Fruit fly (Drosophila melanogaster): Measurements from ENCODE around the gene CG7227.

CG7227 gene

DNA sequence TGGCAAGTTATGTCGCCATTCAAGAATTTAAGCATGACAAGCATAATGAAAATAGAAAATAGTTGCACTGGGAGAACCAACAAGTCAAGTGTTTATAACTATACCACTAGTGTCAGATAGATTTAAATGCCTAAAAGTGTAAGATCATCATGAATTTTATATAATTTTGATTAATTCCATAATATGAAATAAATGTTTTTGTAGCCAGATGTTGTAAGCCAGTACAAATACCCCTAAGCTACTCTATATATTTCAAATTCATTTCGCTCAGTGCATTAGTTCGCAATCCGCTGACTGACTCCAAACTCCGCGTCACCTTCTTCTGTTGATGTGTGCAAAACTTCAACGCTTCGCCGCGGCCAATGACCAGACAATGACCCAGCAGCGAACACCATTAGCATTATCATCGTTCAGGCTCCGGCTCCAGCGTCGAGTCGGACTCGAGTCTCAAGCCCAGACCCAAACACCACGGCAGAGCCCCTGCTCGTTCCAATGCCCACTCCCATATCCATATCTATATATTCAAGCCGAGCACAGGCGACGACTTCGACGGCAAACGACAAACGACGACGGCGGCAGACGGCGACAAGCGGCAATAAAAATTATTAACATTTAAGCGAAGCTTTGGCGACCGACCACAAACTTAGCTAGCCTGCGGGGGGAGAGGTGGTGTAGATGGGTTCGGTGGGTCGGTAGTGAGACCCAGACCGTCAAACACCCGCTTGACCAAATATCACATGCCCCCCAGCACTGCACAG, 41.5 kb downstream of the CG7227 start:
- TF ChIP-seq CG12768 (GFP tag; optimal IDR thresholded peaks at IDR 0.05) (peak; percentile 1), CG7101 (tag; optimal IDR thresholded peaks at IDR 0.05) (no peak)

dm6 chr2L:7954588-7954987, 43.4 kb downstream of the CG7227 start:
- no peak for TF ChIP-seq toe (GFP tag; optimal IDR thresholded peaks at IDR 0.05)
- no peak for TF ChIP-seq Mnt (GFP tag; optimal IDR thresholded peaks at IDR 0.05)
- no peak for TF ChIP-seq cic (GFP tag; optimal IDR thresholded peaks at IDR 0.05)
- no peak for TF ChIP-seq tj (GFP tag; optimal IDR thresholded peaks at IDR 0.05)
- no peak for TF ChIP-seq CG7101 (tag; optimal IDR thresholded peaks at IDR 0.05)
- TF ChIP-seq CG14711 (tag; optimal IDR thresholded peaks at IDR 0.05) = no peak

DNA sequence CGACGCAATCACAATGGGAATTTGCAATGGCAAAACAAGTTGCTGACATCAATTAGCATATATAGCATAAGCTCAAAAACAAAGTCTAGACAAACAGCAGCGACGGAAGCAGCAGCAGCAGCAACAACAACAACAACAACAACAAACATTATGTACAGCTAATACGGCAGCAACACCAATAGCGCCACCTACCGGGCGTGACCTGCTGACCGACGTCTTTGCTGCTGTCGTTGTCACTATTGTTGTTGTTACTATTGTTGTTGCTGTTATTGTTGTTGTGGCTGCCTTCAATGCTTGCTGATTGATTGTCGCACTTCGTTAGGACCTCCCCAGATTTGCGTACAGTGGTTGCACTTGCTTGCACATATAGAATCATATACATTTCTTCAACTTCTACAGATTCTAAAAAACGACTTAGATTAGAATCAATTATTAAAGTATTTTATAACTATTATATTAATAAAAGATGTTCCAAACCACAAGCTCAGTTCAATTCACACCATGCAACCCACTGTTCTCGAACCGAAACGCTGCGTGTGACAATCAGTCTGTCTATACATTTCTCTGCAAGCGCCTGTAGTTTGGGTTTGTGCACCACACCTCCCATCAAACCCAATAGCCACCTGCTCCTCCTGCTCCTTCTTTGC, 44.5 kb downstream of the CG7227 start:
- no peak for TF ChIP-seq CG1620 (GFP tag; optimal IDR thresholded peaks at IDR 0.05)

dm6 chr2L:7952351-7952750, 45.6 kb downstream of the CG7227 start:
- TF ChIP-seq CG5204 (GFP tag; optimal IDR thresholded peaks at IDR 0.05) (no peak), CG7045 (GFP tag; optimal IDR thresholded peaks at IDR 0.05) (no peak), pad (GFP tag; optimal IDR thresholded peaks at IDR 0.05) (no peak), CG33017 (tag; optimal IDR thresholded peaks at IDR 0.05) (no peak), tj (GFP tag; optimal IDR thresholded peaks at IDR 0.05) (no peak), kay (GFP tag; ENCODE audit: borderline replicate concordance) (peak; percentile 58), CG14711 (tag; optimal IDR thresholded peaks at IDR 0.05) (no peak)

- peak; percentile 50 for TF ChIP-seq CG33017 (tag; optimal IDR thresholded peaks at IDR 0.05)
- TF ChIP-seq pad (GFP tag; optimal IDR thresholded peaks at IDR 0.05) = peak; percentile 44
- no peak for TF ChIP-seq bab1 (GFP tag; optimal IDR thresholded peaks at IDR 0.05)
- TF ChIP-seq CG1620 (GFP tag; optimal IDR thresholded peaks at IDR 0.05) = no peak
- peak; percentile 98 for TF ChIP-seq tj (GFP tag; optimal IDR thresholded peaks at IDR 0.05)
- no peak for TF ChIP-seq Crg-1 (GFP tag; optimal IDR thresholded peaks at IDR 0.05)
- no peak for TF ChIP-seq CG11617 (GFP tag; optimal IDR thresholded peaks at IDR 0.05)
- no peak for TF ChIP-seq cnc (optimal IDR thresholded peaks at IDR 0.05)
- no peak for TF ChIP-seq Mnt (GFP tag; optimal IDR thresholded peaks at IDR 0.05)
- peak; percentile 3 for TF ChIP-seq Clk (GFP tag; optimal IDR thresholded peaks at IDR 0.05)
- TF ChIP-seq toe (GFP tag; optimal IDR thresholded peaks at IDR 0.05) = peak; percentile 5
- TF ChIP-seq CG5204 (GFP tag; optimal IDR thresholded peaks at IDR 0.05) = peak; percentile 4
- TF ChIP-seq cic (GFP tag; optimal IDR thresholded peaks at IDR 0.05) = no peak
- no peak for TF ChIP-seq CG14711 (tag; optimal IDR thresholded peaks at IDR 0.05)
- TF ChIP-seq ovo (GFP tag; optimal IDR thresholded peaks at IDR 0.05) = no peak
- TF ChIP-seq CG7045 (GFP tag; optimal IDR thresholded peaks at IDR 0.05) = no peak
- peak; percentile 36 for TF ChIP-seq Hr96 (GFP tag; optimal IDR thresholded peaks at IDR 0.05)
- peak; percentile 84 for TF ChIP-seq CG12768 (GFP tag; optimal IDR thresholded peaks at IDR 0.05)
- TF ChIP-seq kay (GFP tag; ENCODE audit: borderline replicate concordance) = no peak
- no peak for TF ChIP-seq CG7101 (tag; optimal IDR thresholded peaks at IDR 0.05)
These were observed 46.0 kb downstream of the CG7227 start for dm6 chr2L:7951934-7952333.

DNA sequence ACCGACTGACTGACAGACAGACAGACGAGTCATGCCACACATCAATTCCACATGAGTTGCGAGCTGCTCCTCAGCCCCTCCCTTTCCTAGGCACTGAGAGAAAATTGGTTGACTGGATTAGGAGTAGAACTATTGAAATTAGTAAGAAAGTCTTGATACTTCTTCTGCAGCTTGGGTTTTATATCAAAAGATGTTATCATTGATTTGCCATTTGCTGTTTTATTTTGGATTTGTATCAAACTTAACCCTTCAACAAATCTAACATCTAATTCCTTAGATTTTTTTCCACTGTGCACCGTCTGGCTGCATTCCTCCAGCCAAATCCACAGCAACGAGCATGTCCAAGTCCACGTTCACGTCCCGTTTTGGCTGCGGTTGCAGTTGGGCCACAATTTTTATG, 48.2 kb downstream of the CG7227 start:
- TF ChIP-seq Crg-1 (GFP tag; optimal IDR thresholded peaks at IDR 0.05) (no peak), Hr96 (GFP tag; optimal IDR thresholded peaks at IDR 0.05) (no peak), cnc (optimal IDR thresholded peaks at IDR 0.05) (no peak), Mnt (GFP tag; optimal IDR thresholded peaks at IDR 0.05) (no peak), CG11617 (GFP tag; optimal IDR thresholded peaks at IDR 0.05) (no peak), pad (GFP tag; optimal IDR thresholded peaks at IDR 0.05) (no peak), CG33017 (tag; optimal IDR thresholded peaks at IDR 0.05) (no peak), CG5204 (GFP tag; optimal IDR thresholded peaks at IDR 0.05) (no peak), kay (GFP tag; ENCODE audit: borderline replicate concordance) (no peak), CG1620 (GFP tag; optimal IDR thresholded peaks at IDR 0.05) (no peak), CG12768 (GFP tag; optimal IDR thresholded peaks at IDR 0.05) (no peak), bab1 (GFP tag; optimal IDR thresholded peaks at IDR 0.05) (no peak), toe (GFP tag; optimal IDR thresholded peaks at IDR 0.05) (no peak), Clk (GFP tag; optimal IDR thresholded peaks at IDR 0.05) (no peak), tj (GFP tag; optimal IDR thresholded peaks at IDR 0.05) (no peak), CG14711 (tag; optimal IDR thresholded peaks at IDR 0.05) (no peak), CG7101 (tag; optimal IDR thresholded peaks at IDR 0.05) (no peak)

DNA sequence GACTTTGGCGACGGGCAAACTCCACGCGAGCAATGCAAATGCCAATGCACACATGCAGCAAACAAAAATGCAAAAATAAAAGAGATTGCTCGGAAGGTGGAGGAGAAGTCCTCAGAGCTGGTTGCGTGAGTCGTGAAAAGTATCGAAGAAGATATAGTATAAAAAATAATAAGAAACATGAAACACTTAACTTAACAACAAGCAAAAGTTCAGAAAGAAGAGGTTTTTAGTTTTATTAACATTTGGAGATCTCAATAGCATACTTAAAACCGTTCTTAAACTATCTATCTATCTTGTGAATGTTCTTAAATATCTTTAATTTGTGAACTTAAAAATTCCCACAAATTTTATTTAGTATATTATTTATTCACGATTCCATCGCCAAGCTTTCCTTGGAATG, 48.9 kb downstream of the CG7227 start:
- TF ChIP-seq tj (GFP tag; optimal IDR thresholded peaks at IDR 0.05) (no peak), pad (GFP tag; optimal IDR thresholded peaks at IDR 0.05) (no peak), kay (GFP tag; ENCODE audit: borderline replicate concordance) (peak; percentile 73), Crg-1 (GFP tag; optimal IDR thresholded peaks at IDR 0.05) (no peak)
